Worm (Caenorhabditis elegans): ENCODE data around the gene F11G11.15.

Gene F11G11.15

DNA sequence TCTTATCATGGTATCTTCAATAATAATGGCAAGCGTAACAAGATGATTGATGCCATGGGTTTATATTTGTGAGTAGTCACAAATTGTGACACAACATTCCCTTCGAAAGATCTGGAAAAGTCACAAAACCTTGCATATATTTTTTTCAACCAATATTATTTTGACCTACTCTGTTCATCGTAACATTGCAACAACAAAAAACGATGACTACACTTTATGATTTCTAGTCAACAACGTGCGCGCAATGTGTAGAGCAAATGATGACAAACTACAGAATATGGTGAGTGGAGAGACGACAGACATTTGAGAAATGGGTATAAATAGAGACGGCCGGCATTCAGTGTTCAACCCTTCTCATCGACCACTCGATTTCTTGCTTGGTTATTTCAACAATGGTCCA is 7.1 kb downstream of the F11G11.15 start, which contains the start of gene gst-7 (continued):
- peak; percentile 77 for TF ChIP-seq cey-2 (tag; optimal IDR thresholded peaks at IDR 0.05; ENCODE audit: borderline replicate concordance, insufficient read depth)
- TF ChIP-seq hlh-11 (tag; optimal IDR thresholded peaks at IDR 0.05), result peak; percentile 79
- TF ChIP-seq pha-4 (GFP tag; IDR thresholded peaks at IDR 0.05), result no peak
- TF ChIP-seq pha-4 (tag; optimal IDR thresholded peaks at IDR 0.05), result peak; percentile 37
- no peak for TF ChIP-seq vab-7 (GFP tag; IDR thresholded peaks at IDR 0.05)
- no peak for TF ChIP-seq unc-39 (tag; optimal IDR thresholded peaks at IDR 0.05)
- TF ChIP-seq arid-1 (GFP tag; conservative IDR thresholded peaks at IDR 0.05), result no peak
- no peak for TF ChIP-seq Y5F2A.4 (GFP tag; optimal IDR thresholded peaks at IDR 0.05)
- TF ChIP-seq nhr-48 (tag; optimal IDR thresholded peaks at IDR 0.05), result peak; percentile 71
- no peak for TF ChIP-seq egl-27 (tag; optimal IDR thresholded peaks at IDR 0.05)
- no peak for TF ChIP-seq zip-11 (GFP tag; IDR thresholded peaks at IDR 0.05)
- TF ChIP-seq ceh-62 (tag; optimal IDR thresholded peaks at IDR 0.05), result no peak
- no peak for TF ChIP-seq ceh-20 (GFP tag; IDR thresholded peaks at IDR 0.05)

DNA sequence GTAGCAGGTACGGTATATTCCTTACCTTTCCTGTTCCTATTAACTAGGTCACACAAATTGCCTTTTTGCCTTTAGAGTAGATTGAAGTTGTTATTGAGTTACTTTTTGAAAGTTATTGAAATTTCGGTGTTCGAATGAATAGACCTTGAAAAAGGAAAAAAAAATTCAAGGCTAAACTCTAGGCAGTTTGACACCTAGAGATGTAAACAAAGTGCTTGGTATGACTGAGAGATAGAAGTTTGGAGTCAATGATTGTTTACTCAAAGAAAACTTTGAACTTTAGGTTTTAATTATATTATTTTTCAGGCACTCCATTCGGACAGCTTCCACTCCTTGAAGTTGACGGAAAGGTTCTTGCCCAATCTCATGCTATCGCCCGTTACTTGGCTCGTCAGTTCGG is 7.9 kb downstream of the F11G11.15 start:
- TF ChIP-seq dve-1 (tag; optimal IDR thresholded peaks at IDR 0.05; ENCODE audit: insufficient read depth) (peak; percentile 27), unc-39 (tag; optimal IDR thresholded peaks at IDR 0.05) (no peak), pqm-1 (tag; optimal IDR thresholded peaks at IDR 0.05) (no peak), daf-16 (GFP tag; optimal IDR thresholded peaks at IDR 0.05) (no peak), daf-16 (tag; optimal IDR thresholded peaks at IDR 0.05) (peak; percentile 75), nhr-41 (GFP tag; IDR thresholded peaks at IDR 0.05) (no peak), ztf-11 (tag; optimal IDR thresholded peaks at IDR 0.05) (no peak), daf-8 (GFP tag; IDR thresholded peaks at IDR 0.05) (no peak), mxl-3 (GFP tag; optimal IDR thresholded peaks at IDR 0.05) (no peak), madf-9 (GFP tag; conservative IDR thresholded peaks at IDR 0.05) (no peak), nhr-6 (tag; optimal IDR thresholded peaks at IDR 0.05) (no peak), F37D6.2 (tag; optimal IDR thresholded peaks at IDR 0.05) (no peak), lin-29 (GFP tag; IDR thresholded peaks at IDR 0.05) (no peak), ztf-7 (tag; optimal IDR thresholded peaks at IDR 0.05) (no peak), vab-7 (GFP tag; IDR thresholded peaks at IDR 0.05) (no peak), lin-1 (GFP tag; IDR thresholded peaks at IDR 0.05) (no peak), F26F4.8 (GFP tag; conservative IDR thresholded peaks at IDR 0.05) (no peak), gei-8 (GFP tag; optimal IDR thresholded peaks at IDR 0.05) (no peak), D1046.2 (GFP tag; IDR thresholded peaks at IDR 0.05) (no peak), tag-97 (GFP tag; IDR thresholded peaks at IDR 0.05) (no peak), lin-13 (GFP tag; optimal IDR thresholded peaks at IDR 0.05) (no peak), attf-4 (tag; optimal IDR thresholded peaks at IDR 0.05) (no peak), nhr-28 (tag; optimal IDR thresholded peaks at IDR 0.05) (no peak), aha-1 (tag) (peak; percentile 3), lim-7 (GFP tag; IDR thresholded peaks at IDR 0.05) (0 out of 2 replicates have a peak, but pooled peaks have one; percentile 7), php-3 (GFP tag; IDR thresholded peaks at IDR 0.05) (no peak), lin-15B (tag; optimal IDR thresholded peaks at IDR 0.05) (no peak), daf-12 (tag; optimal IDR thresholded peaks at IDR 0.05) (no peak), R02D3.7 (tag; optimal IDR thresholded peaks at IDR 0.05) (no peak), Y105C5A.15 (GFP tag; IDR thresholded peaks at IDR 0.05) (no peak), F10B5.3 (tag; optimal IDR thresholded peaks at IDR 0.05) (no peak), T26A8.4 (GFP tag; IDR thresholded peaks at IDR 0.05) (no peak), aly-2 (tag; optimal IDR thresholded peaks at IDR 0.05) (no peak)

Measured in whole organism, L4 larva.